Worm (Caenorhabditis elegans) whole organism, L4 larva: Measurements from ENCODE around the gene sri-31.

Source experiments
- lin-15B ChIP-seq: fragments of 150-350 bp; sonication (generic microtip); optimal IDR thresholded peaks from 3 replicates; lab custom pipeline; 2014; ENCODE audit warnings: missing biosample characterization, missing genetic modification characterization
- mdl-1 ChIP-seq, 2 experiments: fragments of 150-350 bp in 1 of 2; sonication (generic microtip) in 1 of 2; optimal IDR thresholded peaks; 2 replicates each; lab custom pipeline; 2014 to 2017; ENCODE audit warnings: missing biosample characterization in 2 of 2, missing genetic modification characterization in 2 of 2
- pqm-1 ChIP-seq: sonication (generic microtip); optimal IDR thresholded peaks from 2 replicates; lab custom pipeline; 2017; ENCODE audit warnings: missing biosample characterization, missing genetic modification characterization

DNA sequence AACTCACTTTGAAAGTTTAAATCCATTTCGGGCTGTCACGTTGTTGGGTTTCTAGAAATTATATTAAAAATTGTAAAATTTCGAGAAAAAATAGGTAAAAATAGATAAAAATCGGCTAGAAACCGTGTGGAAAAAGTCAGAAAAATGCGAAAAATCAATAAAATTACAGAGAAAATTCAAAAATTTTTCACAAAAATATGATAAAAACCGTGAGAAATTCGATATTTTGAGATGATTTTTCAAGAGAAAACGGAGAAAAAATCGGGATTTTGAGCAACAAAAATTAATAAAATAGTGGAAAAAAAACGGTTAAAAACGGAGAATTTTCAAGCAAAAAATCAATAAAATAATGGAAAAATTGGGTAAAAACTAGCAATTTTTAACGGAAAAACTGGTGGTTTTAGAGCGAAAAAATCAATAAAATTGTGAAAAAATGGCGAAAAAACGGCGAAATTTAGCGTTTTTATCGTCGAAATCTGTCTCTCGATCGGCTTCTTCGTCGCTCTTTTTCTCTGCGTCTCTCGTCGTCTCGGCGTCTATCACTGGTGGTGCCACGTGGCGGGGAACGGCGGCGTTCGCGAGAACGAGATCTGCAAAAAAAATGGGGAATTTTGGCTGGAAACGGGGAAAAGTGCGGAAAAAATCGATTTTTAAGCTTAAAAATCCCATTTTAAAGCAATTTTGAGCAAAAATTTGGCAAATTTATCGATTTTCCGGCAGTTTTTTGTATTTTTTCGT lies 20.4 kb downstream of the sri-31 start, which contains the start of gene Y25C1A.7:
- TF ChIP-seq pqm-1 (tag; lab: Kevin White, UChicago) (no peak), mdl-1 (tag; optimal IDR thresholded peaks at IDR 0.05; lab: Kevin White, UChicago) (no peak), lin-15B (no peak)
